Worm (Caenorhabditis elegans): ENCODE data around the gene sra-10.
"Not testable (repeated sequence)": the region's sequence is repeated elsewhere in the genome, so short reads cannot be mapped to it uniquely, and the experiment has no call there.

The sra-10 gene

DNA sequence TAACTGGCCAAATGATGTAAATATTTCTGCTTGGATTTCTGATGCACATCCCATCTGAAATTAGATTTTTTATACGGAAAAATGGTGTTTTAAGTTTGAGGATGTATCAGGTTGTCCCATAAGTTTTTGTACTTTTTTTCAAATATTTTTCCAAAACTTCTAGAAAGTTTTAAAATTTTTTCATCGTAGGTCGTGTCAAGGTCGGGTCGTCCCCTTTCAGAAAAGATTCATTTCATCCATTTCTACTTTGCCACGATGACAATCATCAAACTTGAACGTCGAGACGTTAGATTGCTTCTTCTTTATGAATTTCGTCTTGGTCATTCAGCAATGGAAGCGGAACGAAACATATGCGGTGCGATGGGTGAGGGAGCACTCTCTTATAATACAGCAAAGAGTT is 9.5 kb upstream of the sra-10 start, which contains the start of gene sra-12:
sra-12 (minus strand) TSS at position 101 of the 400 bp plus-strand sequence.
- not testable (repeated sequence) for TF ChIP-seq T26A5.8 (tag; optimal IDR thresholded peaks at IDR 0.05); ceh-58 (GFP tag; IDR thresholded peaks at IDR 0.05); ztf-18 (tag; optimal IDR thresholded peaks at IDR 0.05)

DNA sequence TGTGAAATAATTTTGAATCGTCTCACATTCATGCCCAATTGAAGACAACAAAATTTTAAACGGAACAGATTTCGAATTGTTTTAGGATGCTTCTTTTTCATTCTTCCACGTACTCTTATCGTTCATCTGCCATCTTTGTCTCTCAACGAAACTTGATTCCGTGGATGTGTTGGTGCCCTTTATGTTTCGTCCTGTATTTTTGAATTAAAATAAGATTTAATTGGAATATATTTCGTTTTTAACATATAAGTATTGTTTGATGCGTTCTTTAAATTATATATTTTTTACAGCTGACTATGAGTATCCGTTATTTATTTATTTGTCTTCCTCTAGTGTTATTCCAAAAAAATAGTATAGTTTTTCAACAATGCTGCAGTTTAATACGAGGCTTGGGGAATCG is 7.2 kb upstream of the sra-10 start, which contains the start of gene gly-1:
gly-1 (minus strand) TSS at position 101 of the 400 bp plus-strand sequence.
- TF ChIP-seq attf-6 (GFP tag; IDR thresholded peaks at IDR 0.05) (no peak), F57C9.4 (tag; optimal IDR thresholded peaks at IDR 0.05) (no peak), hlh-12 (tag; optimal IDR thresholded peaks at IDR 0.05) (no peak), lag-1 (GFP tag; IDR thresholded peaks at IDR 0.05) (no peak), ztf-25 (GFP tag; IDR thresholded peaks at IDR 0.05) (no peak), let-526 (GFP tag; IDR thresholded peaks at IDR 0.05) (no peak), Y53G8AR.9 (GFP tag; conservative IDR thresholded peaks at IDR 0.05) (no peak), attf-3 (GFP tag; conservative IDR thresholded peaks at IDR 0.05) (no peak), nfya-2 (GFP tag; IDR thresholded peaks at IDR 0.05) (no peak), egrh-3 (GFP tag; IDR thresholded peaks at IDR 0.05) (no peak), aptf-2 (GFP tag; conservative IDR thresholded peaks at IDR 0.05) (no peak), ztf-18 (tag; optimal IDR thresholded peaks at IDR 0.05) (no peak), ceh-58 (GFP tag; IDR thresholded peaks at IDR 0.05) (no peak), F37B4.10 (GFP tag; IDR thresholded peaks at IDR 0.05) (no peak)

DNA sequence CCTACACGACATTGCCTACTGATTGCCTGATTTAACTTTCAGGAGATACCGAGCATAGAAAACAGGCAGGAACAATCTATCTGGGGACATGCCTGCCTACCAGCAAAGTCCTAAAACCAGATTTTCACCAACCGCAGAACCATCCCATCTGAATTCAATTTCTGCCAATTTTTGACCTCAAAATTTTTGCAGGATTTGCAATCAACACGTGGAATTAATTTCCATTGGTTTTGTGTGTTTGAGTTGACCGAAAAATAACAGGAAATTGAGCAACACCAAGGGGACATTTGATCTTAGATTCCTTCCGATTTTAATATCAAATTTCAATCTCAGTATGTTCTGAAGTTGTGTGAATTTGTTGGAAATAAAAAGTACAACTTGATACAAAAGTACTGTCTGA is 4.1 kb upstream of the sra-10 start:
- TF ChIP-seq lsl-1 (GFP tag; optimal IDR thresholded peaks at IDR 0.05): no peak
- TF ChIP-seq egrh-3 (GFP tag; IDR thresholded peaks at IDR 0.05): no peak
- no peak for TF ChIP-seq ztf-22 (GFP tag; optimal IDR thresholded peaks at IDR 0.05)
- no peak for TF ChIP-seq efl-1 (GFP tag; optimal IDR thresholded peaks at IDR 0.05)
- TF ChIP-seq ztf-18 (tag; optimal IDR thresholded peaks at IDR 0.05): no peak
- TF ChIP-seq nfyb-1 (GFP tag; IDR thresholded peaks at IDR 0.05): no peak
- TF ChIP-seq cebp-2 (GFP tag; IDR thresholded peaks at IDR 0.05): no peak
- no peak for TF ChIP-seq dpff-1 (tag; optimal IDR thresholded peaks at IDR 0.05)
- no peak for TF ChIP-seq F33H1.4 (GFP tag; IDR thresholded peaks at IDR 0.05)
- no peak for TF ChIP-seq aptf-2 (GFP tag; conservative IDR thresholded peaks at IDR 0.05)
- TF ChIP-seq D2030.7 (GFP tag; IDR thresholded peaks at IDR 0.05): no peak

DNA sequence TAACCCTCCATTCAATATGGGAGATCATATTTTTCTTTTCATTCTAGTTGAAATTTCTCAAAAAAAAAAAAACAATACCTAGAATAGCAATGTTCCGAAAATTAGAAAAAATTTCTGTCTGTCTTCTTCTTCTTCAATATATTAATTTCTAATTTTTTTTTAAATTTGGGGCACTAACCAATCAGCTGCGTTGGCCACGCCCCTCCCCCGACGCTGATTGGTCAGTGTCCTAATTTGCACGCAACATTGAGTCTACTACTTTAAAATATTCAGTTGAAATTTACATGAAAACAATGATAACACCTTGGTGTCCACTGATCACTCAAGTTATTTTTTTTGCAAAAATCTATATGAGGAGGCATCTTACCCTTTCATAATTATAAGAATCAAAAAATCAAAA is 1.1 kb upstream of the sra-10 start:
- TF ChIP-seq dpl-1 (GFP tag; optimal IDR thresholded peaks at IDR 0.05) (no peak), B0035.1 (tag; optimal IDR thresholded peaks at IDR 0.05) (no peak), F57A8.1 (GFP tag; optimal IDR thresholded peaks at IDR 0.05) (no peak), hrde-1 (tag; optimal IDR thresholded peaks at IDR 0.05; ENCODE audit: borderline replicate concordance) (no peak), F22D6.2 (tag; optimal IDR thresholded peaks at IDR 0.05) (no peak), nhr-80 (tag; optimal IDR thresholded peaks at IDR 0.05) (no peak)

DNA sequence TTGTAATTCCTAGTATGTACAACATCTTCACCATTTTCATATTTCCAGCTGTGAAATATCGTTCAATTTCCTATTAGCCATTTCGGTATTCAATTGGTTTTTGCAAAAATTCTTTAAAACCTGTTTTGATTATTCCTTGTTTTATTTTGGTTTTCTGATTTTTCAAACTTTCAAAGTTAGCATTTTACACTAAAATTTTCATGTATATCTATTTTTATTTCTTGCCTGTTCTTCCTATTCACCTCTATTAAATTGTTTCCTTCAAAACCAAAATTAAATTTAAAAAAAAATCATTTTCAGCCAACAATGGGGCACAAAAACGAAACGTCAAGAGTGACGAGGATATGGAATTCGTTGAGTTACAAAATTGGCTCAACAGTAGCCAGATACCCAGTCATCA is 5.9 kb downstream of the sra-10 start, which contains the start of gene ptr-8:
ptr-8 (plus strand) TSS at position 301 of the 400 bp plus-strand sequence.
- TF ChIP-seq cebp-2 (GFP tag; IDR thresholded peaks at IDR 0.05): no peak
- no peak for TF ChIP-seq Y79H2A.3 (GFP tag; conservative IDR thresholded peaks at IDR 0.05)
- no peak for TF ChIP-seq K11D2.4 (GFP tag; IDR thresholded peaks at IDR 0.05)
- TF ChIP-seq madf-3 (GFP tag; IDR thresholded peaks at IDR 0.05): no peak
- TF ChIP-seq snpc-4 (GFP tag; optimal IDR thresholded peaks at IDR 0.05): no peak
- TF ChIP-seq snpc-4 (tag; optimal IDR thresholded peaks at IDR 0.05): no peak
- no peak for TF ChIP-seq B0019.2 (GFP tag; conservative IDR thresholded peaks at IDR 0.05)
- no peak for TF ChIP-seq madf-6 (GFP tag; IDR thresholded peaks at IDR 0.05)
- no peak for TF ChIP-seq ets-4 (GFP tag; optimal IDR thresholded peaks at IDR 0.05)
- TF ChIP-seq sea-2 (GFP tag; IDR thresholded peaks at IDR 0.05): no peak
- TF ChIP-seq F55B11.4 (tag; optimal IDR thresholded peaks at IDR 0.05; ENCODE audit: borderline replicate concordance, insufficient read depth): no peak
- TF ChIP-seq B0336.3 (GFP tag; IDR thresholded peaks at IDR 0.05): no peak
- no peak for TF ChIP-seq F57C9.4 (tag; optimal IDR thresholded peaks at IDR 0.05)
- no peak for TF ChIP-seq zfh-2 (GFP tag; conservative IDR thresholded peaks at IDR 0.05)
- no peak for TF ChIP-seq hrde-1 (tag; optimal IDR thresholded peaks at IDR 0.05; ENCODE audit: borderline replicate concordance)
- TF ChIP-seq ztf-6 (GFP tag; IDR thresholded peaks at IDR 0.05): no peak
- no peak for TF ChIP-seq let-607 (tag; optimal IDR thresholded peaks at IDR 0.05)

Data from whole organism, young adult.